Worm (Caenorhabditis elegans): Measurements from ENCODE around the gene srh-264.

The srh-264 gene

DNA sequence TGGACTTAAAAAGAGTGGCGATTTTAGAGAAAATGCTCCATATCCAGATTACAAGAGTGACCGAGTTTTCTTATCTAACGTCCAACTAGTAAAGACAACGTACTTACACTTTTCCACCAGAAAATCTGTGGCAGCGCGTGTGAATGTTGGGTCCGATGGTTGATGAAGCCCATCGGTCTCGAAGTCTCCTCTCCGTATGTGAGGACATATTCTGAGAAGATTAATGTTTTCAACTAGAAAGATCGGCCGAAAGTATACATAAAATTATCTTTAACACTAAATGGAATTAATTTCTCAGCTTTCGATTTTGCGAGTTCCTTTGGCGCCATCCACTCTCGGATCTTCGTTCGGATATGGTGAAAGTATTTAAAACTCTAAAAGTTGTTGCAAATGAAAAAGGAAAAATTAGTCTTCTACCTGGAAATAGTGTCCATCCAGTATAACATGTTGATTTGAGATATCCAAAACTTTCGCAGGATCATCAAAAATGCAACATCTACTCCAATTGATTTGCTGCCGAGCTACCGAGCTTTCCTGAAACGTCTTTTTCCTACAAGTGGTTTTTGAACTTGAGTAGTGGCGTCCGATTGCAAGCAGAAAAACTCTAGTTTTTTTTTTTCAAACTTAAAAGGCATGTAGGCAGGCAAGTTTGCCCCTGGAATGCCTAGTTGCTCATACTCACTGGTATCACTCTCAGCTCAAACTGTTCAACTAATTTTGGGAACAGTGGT is 17.5 kb downstream of the srh-264 start:
- TF ChIP-seq elt-3 (tag; optimal IDR thresholded peaks at IDR 0.05) (no peak), pax-3 (tag; optimal IDR thresholded peaks at IDR 0.05) (peak; percentile 51), ztf-4 (tag; optimal IDR thresholded peaks at IDR 0.05) (no peak), pqm-1 (tag; optimal IDR thresholded peaks at IDR 0.05) (peak; percentile 23), nhr-12 (tag; optimal IDR thresholded peaks at IDR 0.05) (no peak), efl-1 (optimal IDR thresholded peaks at IDR 0.05) (no peak), efl-1 (GFP tag; optimal IDR thresholded peaks at IDR 0.05 in 1 of 2) (peak in 1 of 2 experiments; percentile 81)

DNA sequence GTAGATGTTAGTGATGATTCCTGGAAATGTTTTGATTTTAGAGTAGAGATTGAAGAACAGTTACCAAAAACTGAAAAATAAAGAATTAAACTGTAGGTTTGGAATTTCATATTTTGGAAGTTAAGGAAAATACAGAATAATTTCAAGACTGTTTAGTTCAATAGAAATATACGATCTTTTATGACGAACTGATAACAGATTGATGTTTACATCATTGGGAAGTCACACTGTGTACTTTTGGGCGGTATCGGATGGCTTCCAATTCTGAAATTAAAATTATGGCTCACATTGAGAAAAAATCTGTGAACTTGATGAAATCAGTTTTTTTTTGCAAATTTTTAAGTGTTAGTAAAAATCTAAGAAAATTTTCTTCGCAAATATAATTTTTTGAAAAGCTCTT is 18.5 kb downstream of the srh-264 start, which contains the start of gene T26H5.8:
Gene T26H5.8 (minus strand): TSS at position 270 of the 400 bp plus-strand sequence.
- TF ChIP-seq mep-1 (tag; optimal IDR thresholded peaks at IDR 0.05) = no peak
- TF ChIP-seq rnt-1 (tag; optimal IDR thresholded peaks at IDR 0.05) = no peak
- no peak for TF ChIP-seq alr-1 (tag; optimal IDR thresholded peaks at IDR 0.05; ENCODE audit: borderline replicate concordance)
- TF ChIP-seq efl-1 (optimal IDR thresholded peaks at IDR 0.05) = no peak
- peak in 1 of 2 experiments; percentile 4 for TF ChIP-seq efl-1 (GFP tag; optimal IDR thresholded peaks at IDR 0.05 in 1 of 2)
- TF ChIP-seq aha-1 (tag; optimal IDR thresholded peaks at IDR 0.05) = no peak
- no peak for TF ChIP-seq unc-86 (tag; optimal IDR thresholded peaks at IDR 0.05)
- peak in 1 of 2 experiments; percentile 25 for TF ChIP-seq lin-35 (GFP tag; optimal IDR thresholded peaks at IDR 0.05)
- no peak for TF ChIP-seq egl-27 (tag; optimal IDR thresholded peaks at IDR 0.05)
- TF ChIP-seq pqm-1 (tag; optimal IDR thresholded peaks at IDR 0.05) = peak; percentile 46
- no peak for TF ChIP-seq ceh-8 (GFP tag; optimal IDR thresholded peaks at IDR 0.05)
- TF ChIP-seq pax-3 (tag; optimal IDR thresholded peaks at IDR 0.05) = no peak
- TF ChIP-seq elt-2 (tag; optimal IDR thresholded peaks at IDR 0.05) = peak; percentile 41

DNA sequence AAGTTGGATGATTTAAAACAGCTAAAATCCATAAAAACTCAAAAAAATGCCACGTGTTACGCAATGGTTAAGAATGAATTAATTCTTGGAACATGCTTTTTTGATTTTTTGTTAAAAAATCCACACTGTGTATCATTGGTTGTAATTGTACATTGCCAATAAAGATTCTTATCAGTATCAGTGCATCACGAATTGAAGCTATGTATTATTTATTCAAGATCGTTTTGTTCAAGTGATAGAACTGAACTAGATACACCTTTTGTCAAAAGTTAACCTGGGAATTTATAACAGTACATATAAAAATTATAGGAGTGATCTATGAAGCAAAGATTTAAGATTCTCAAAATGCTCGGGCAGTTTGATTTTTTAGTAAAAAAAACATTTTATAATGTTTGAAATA is 20.7 kb downstream of the srh-264 start:
- no peak for TF ChIP-seq unc-130 (tag; optimal IDR thresholded peaks at IDR 0.05)
- no peak for TF ChIP-seq lin-13 (GFP tag; optimal IDR thresholded peaks at IDR 0.05)
- no peak for TF ChIP-seq hpl-2 (GFP tag; optimal IDR thresholded peaks at IDR 0.05)
- TF ChIP-seq elt-2 (tag; optimal IDR thresholded peaks at IDR 0.05) = peak; percentile 36
- no peak for TF ChIP-seq ztf-11 (tag; optimal IDR thresholded peaks at IDR 0.05)
- TF ChIP-seq snpc-4 (tag; optimal IDR thresholded peaks at IDR 0.05) = no peak
- TF ChIP-seq unc-98 (GFP tag; IDR thresholded peaks at IDR 0.05) = no peak
- no peak for TF ChIP-seq ceh-88 (GFP tag; IDR thresholded peaks at IDR 0.05)

DNA sequence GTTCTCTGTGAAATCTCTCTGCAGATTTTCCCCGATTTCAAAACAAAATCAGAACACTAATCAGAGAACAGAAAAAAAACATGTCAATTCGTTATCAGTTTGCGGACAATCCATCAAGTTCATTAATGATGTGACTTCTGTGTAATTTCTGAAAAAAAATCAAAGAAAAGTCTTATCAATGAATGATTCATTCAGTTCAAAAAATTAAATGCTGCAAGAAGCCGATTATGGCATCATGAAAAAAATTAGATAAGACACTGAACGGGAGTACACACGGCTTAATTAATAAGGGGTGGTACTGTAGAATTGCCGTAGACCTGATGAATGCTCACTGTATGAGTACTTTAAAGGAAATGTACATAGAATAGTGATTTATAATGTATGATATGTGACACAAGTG is 22.2 kb downstream of the srh-264 start:
- TF ChIP-seq elt-2 (tag; optimal IDR thresholded peaks at IDR 0.05) = peak; percentile 61
- no peak for TF ChIP-seq vab-15 (tag; optimal IDR thresholded peaks at IDR 0.05)

DNA sequence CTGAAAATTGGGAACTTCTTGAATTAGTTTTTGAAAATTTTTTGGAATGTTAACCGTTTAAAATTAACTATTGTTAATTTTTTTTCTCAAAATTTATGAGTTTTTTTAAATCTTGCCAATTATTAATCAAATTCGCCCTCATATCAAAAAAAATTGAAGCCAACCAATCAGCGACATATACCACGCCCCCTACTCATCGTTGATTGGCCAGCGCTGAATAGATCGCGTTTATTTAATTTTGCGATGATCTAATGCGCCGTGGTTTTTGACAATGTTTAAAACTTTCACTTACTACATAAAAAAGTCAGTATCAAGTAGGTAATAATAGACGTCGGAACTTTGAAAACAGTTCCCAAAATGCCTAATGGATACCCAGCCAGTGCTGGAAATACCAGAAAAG is 28.4 kb downstream of the srh-264 start:
- TF ChIP-seq nhr-90 (tag; optimal IDR thresholded peaks at IDR 0.05; ENCODE audit: poor library complexity) = no peak
- TF ChIP-seq tlp-1 (tag; optimal IDR thresholded peaks at IDR 0.05) = no peak
- TF ChIP-seq sptf-1 (tag; optimal IDR thresholded peaks at IDR 0.05) = no peak
- TF ChIP-seq elt-3 (tag; optimal IDR thresholded peaks at IDR 0.05) = no peak
- no peak for TF ChIP-seq nhr-47 (tag; optimal IDR thresholded peaks at IDR 0.05)
- no peak for TF ChIP-seq mef-2 (tag; optimal IDR thresholded peaks at IDR 0.05)
- no peak for TF ChIP-seq nhr-12 (tag; optimal IDR thresholded peaks at IDR 0.05)
- TF ChIP-seq lin-35 (GFP tag; optimal IDR thresholded peaks at IDR 0.05) = no peak
- no peak for TF ChIP-seq fos-1 (tag; optimal IDR thresholded peaks at IDR 0.05)
- no peak for TF ChIP-seq zag-1 (tag; optimal IDR thresholded peaks at IDR 0.05)

DNA sequence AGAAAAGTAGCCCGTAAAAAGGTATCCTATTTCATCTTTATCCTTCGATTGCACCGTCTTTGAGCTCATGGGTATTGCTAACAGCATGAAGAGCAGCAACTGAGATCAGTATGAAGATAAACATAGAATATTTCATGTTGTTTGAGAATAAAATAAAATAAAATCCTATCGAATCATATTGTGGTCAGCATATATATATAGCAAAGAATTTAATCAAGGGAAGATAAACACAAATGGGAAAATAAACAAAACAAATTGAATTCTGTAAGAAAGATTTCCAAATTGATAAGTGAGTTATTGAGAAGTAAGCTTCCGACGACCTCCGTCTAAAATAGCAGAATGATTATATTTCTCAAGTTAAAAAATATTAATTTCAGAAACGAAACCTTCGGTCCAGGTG is 29.8 kb downstream of the srh-264 start, which contains the start of gene T26H5.10:
Gene T26H5.10 (minus strand): TSS at position 101 of the 400 bp plus-strand sequence.
- TF ChIP-seq C34B4.2 (tag; optimal IDR thresholded peaks at IDR 0.05) = no peak
- TF ChIP-seq nhr-77 (tag; optimal IDR thresholded peaks at IDR 0.05) = no peak
- no peak for TF ChIP-seq hpl-2 (GFP tag; optimal IDR thresholded peaks at IDR 0.05)
- TF ChIP-seq lin-35 (GFP tag; optimal IDR thresholded peaks at IDR 0.05) = no peak
- no peak for TF ChIP-seq nhr-237 (tag; optimal IDR thresholded peaks at IDR 0.05)
- no peak for TF ChIP-seq snu-23 (GFP tag; optimal IDR thresholded peaks at IDR 0.05)
- TF ChIP-seq zag-1 (tag; optimal IDR thresholded peaks at IDR 0.05) = no peak
- no peak for TF ChIP-seq tbx-2 (tag; optimal IDR thresholded peaks at IDR 0.05)
- TF ChIP-seq ceh-8 (GFP tag; optimal IDR thresholded peaks at IDR 0.05) = no peak
- no peak for TF ChIP-seq unc-30 (tag; optimal IDR thresholded peaks at IDR 0.05)
- no peak for TF ChIP-seq zip-4 (GFP tag; optimal IDR thresholded peaks at IDR 0.05)
- no peak for TF ChIP-seq ceh-90 (tag; optimal IDR thresholded peaks at IDR 0.05)
- TF ChIP-seq aha-1 (tag; optimal IDR thresholded peaks at IDR 0.05) = no peak
- TF ChIP-seq unc-130 (tag; optimal IDR thresholded peaks at IDR 0.05) = no peak
- TF ChIP-seq xbp-1 (tag; optimal IDR thresholded peaks at IDR 0.05) = no peak
- no peak for TF ChIP-seq mef-2 (tag; optimal IDR thresholded peaks at IDR 0.05)
- no peak for TF ChIP-seq nhr-47 (tag; optimal IDR thresholded peaks at IDR 0.05)

Data from whole organism, L1 larva.